Fruit fly (Drosophila melanogaster) whole organism, adult: ENCODE results near the gene Mob2.

Experiments
- CG11617 ChIP-seq: fragments of 200-800 bp; sonication (Bioruptor generic); optimal IDR thresholded peaks from 2 replicates; lab custom pipeline; 2017; ENCODE audit warnings: mild to moderate bottlenecking, missing biosample characterization, missing genetic modification reagents, missing genetic modification characterization
- CG12768 ChIP-seq: fragments of 200-800 bp; sonication (Bioruptor generic); optimal IDR thresholded peaks from 2 replicates; lab custom pipeline; 2017; ENCODE audit warnings: missing biosample characterization, missing genetic modification characterization, mild to moderate bottlenecking, moderate library complexity, missing genetic modification reagents
- CG14711 ChIP-seq: fragments of 200-800 bp; sonication (Bioruptor generic); optimal IDR thresholded peaks from 2 replicates; lab custom pipeline; 2018; ENCODE audit warnings: missing biosample characterization, mild to moderate bottlenecking, missing genetic modification characterization, moderate library complexity
- CG1620 ChIP-seq: fragments of 200-800 bp; sonication (Bioruptor generic); optimal IDR thresholded peaks from 2 replicates; lab custom pipeline; 2016; ENCODE audit warnings: missing biosample characterization, missing genetic modification characterization
- CG33017 ChIP-seq: fragments of 200-800 bp; sonication (Bioruptor generic); optimal IDR thresholded peaks from 2 replicates; lab custom pipeline; 2018; ENCODE audit warnings: missing biosample characterization, mild to moderate bottlenecking, missing genetic modification characterization, moderate library complexity
- CG5204 ChIP-seq: fragments of 200-800 bp; sonication (Bioruptor generic); optimal IDR thresholded peaks from 2 replicates; lab custom pipeline; 2016; ENCODE audit warnings: missing biosample characterization, missing genetic modification characterization
- CG7045 ChIP-seq: fragments of 200-800 bp; sonication (Bioruptor generic); optimal IDR thresholded peaks from 2 replicates; lab custom pipeline; 2017; ENCODE audit warnings: missing biosample characterization, mild to moderate bottlenecking, missing genetic modification characterization
- CG7101 ChIP-seq: fragments of 200-800 bp; sonication (Bioruptor generic); optimal IDR thresholded peaks from 2 replicates; lab custom pipeline; 2018; ENCODE audit warnings: missing biosample characterization, mild to moderate bottlenecking, missing genetic modification characterization, moderate library complexity
- Clk ChIP-seq: fragments of 200-800 bp; sonication (Bioruptor generic); optimal IDR thresholded peaks from 2 replicates; lab custom pipeline; 2017; ENCODE audit warnings: missing biosample characterization, missing genetic modification characterization
- Crg-1 ChIP-seq: fragments of 200-800 bp; sonication (Bioruptor generic); optimal IDR thresholded peaks from 2 replicates; lab custom pipeline; 2016; ENCODE audit warnings: missing biosample characterization, missing genetic modification characterization
- Hr96 ChIP-seq: fragments of 200-800 bp; sonication (Bioruptor generic); optimal IDR thresholded peaks from 2 replicates; lab custom pipeline; 2016; ENCODE audit warnings: missing biosample characterization, missing genetic modification characterization
- Mnt ChIP-seq: fragments of 200-800 bp; sonication (Bioruptor generic); optimal IDR thresholded peaks from 2 replicates; lab custom pipeline; 2016; ENCODE audit warnings: missing biosample characterization, mild to moderate bottlenecking, missing genetic modification characterization
- bab1 ChIP-seq: fragments of 200-800 bp; sonication (Bioruptor generic); optimal IDR thresholded peaks from 3 replicates; lab custom pipeline; 2019; ENCODE audit warnings: missing biosample characterization, mild to moderate bottlenecking, missing genetic modification characterization, moderate library complexity
- cic ChIP-seq: fragments of 200-800 bp; sonication (Bioruptor generic); optimal IDR thresholded peaks from 2 replicates; lab custom pipeline; 2017; ENCODE audit warnings: missing biosample characterization, mild to moderate bottlenecking, missing genetic modification characterization, moderate library complexity
- cnc ChIP-seq, 2 experiments: fragments of >200 bp; optimal IDR thresholded peaks; 2 replicates each; lab custom pipeline; 2017
- kay ChIP-seq: fragments of 200-800 bp; sonication (Bioruptor generic); peaks from one replicate; lab custom pipeline; 2016; ENCODE audit warnings: missing biosample characterization, missing genetic modification characterization, borderline replicate concordance
- ovo ChIP-seq: fragments of 200-800 bp; sonication (Bioruptor generic); optimal IDR thresholded peaks from 2 replicates; lab custom pipeline; 2016; ENCODE audit warnings: missing biosample characterization, missing genetic modification characterization
- pad ChIP-seq: fragments of 200-800 bp; sonication (Bioruptor generic); optimal IDR thresholded peaks from 3 replicates; lab custom pipeline; 2017; ENCODE audit warnings: missing biosample characterization, missing genetic modification characterization, mild to moderate bottlenecking, moderate library complexity, missing genetic modification reagents
- tj ChIP-seq: fragments of 200-800 bp; sonication (Bioruptor generic); optimal IDR thresholded peaks from 3 replicates; lab custom pipeline; 2017; ENCODE audit warnings: missing biosample characterization, mild to moderate bottlenecking, missing genetic modification characterization, moderate library complexity
- toe ChIP-seq: fragments of 200-800 bp; sonication (Bioruptor generic); optimal IDR thresholded peaks from 2 replicates; lab custom pipeline; 2016; ENCODE audit warnings: missing biosample characterization, missing genetic modification characterization

Mob2 gene

dm6 chr3L:11599965-11600420 lies 38.0 kb upstream of the Mob2 start, which contains the start of the genes CG14137 and CG46394:
TSS of gene CG14137 (minus strand) at chr3L:11600065.
TSS of gene CG46394 (plus strand) at chr3L:11600370.
- TF ChIP-seq cnc (optimal IDR thresholded peaks at IDR 0.05; lab: Kevin White, UChicago), result no peak
- TF ChIP-seq CG14711 (tag; lab: Kevin White, UChicago), result no peak
- TF ChIP-seq CG1620 (GFP tag; lab: Kevin White, UChicago), result no peak
- TF ChIP-seq Mnt, result no peak
- TF ChIP-seq tj (GFP tag; lab: Kevin White, UChicago), result no peak
- no peak for TF ChIP-seq CG12768 (GFP tag; lab: Kevin White, UChicago)
- no peak for TF ChIP-seq Clk (GFP tag; lab: Kevin White, UChicago)
- no peak for TF ChIP-seq CG11617 (GFP tag; lab: Kevin White, UChicago)
- no peak for TF ChIP-seq CG33017 (tag; lab: Kevin White, UChicago)
- TF ChIP-seq CG5204 (GFP tag; lab: Kevin White, UChicago), result no peak
- TF ChIP-seq Crg-1 (GFP tag; lab: Kevin White, UChicago), result no peak
- no peak for TF ChIP-seq CG7045 (GFP tag; lab: Kevin White, UChicago)

- TF ChIP-seq tj (GFP tag; lab: Kevin White, UChicago) (peak; percentile 5), bab1 (GFP tag; lab: Kevin White, UChicago) (no peak), toe (GFP tag; lab: Kevin White, UChicago) (no peak), CG7045 (GFP tag; lab: Kevin White, UChicago) (peak; percentile 64), CG1620 (GFP tag; lab: Kevin White, UChicago) (no peak), CG5204 (GFP tag; lab: Kevin White, UChicago) (peak; percentile 14), Mnt (no peak), CG11617 (GFP tag; lab: Kevin White, UChicago) (peak; percentile 33), CG7101 (tag; lab: Kevin White, UChicago) (peak; percentile 0), cic (GFP tag; lab: Kevin White, UChicago) (no peak), Crg-1 (GFP tag; lab: Kevin White, UChicago) (no peak), pad (GFP tag; lab: Kevin White, UChicago) (no peak), CG33017 (tag; lab: Kevin White, UChicago) (peak; percentile 48), Clk (GFP tag; lab: Kevin White, UChicago) (no peak), ovo (no peak), kay (GFP tag; lab: Kevin White, UChicago) (no peak), CG14711 (tag; lab: Kevin White, UChicago) (no peak), Hr96 (GFP tag; lab: Kevin White, UChicago) (no peak), cnc (optimal IDR thresholded peaks at IDR 0.05; lab: Kevin White, UChicago) (no peak), CG12768 (GFP tag; lab: Kevin White, UChicago) (no peak)
Measured at dm6 chr3L:11599255-11599654, 37.2 kb upstream of the Mob2 start.

- TF ChIP-seq CG7101 (tag; lab: Kevin White, UChicago) (no peak), CG12768 (GFP tag; lab: Kevin White, UChicago) (no peak), kay (GFP tag; lab: Kevin White, UChicago) (no peak), cnc (optimal IDR thresholded peaks at IDR 0.05; lab: Kevin White, UChicago) (no peak), CG7045 (GFP tag; lab: Kevin White, UChicago) (no peak), tj (GFP tag; lab: Kevin White, UChicago) (no peak), CG5204 (GFP tag; lab: Kevin White, UChicago) (no peak), Crg-1 (GFP tag; lab: Kevin White, UChicago) (no peak)
Measured at dm6 chr3L:11596585-11597252, 34.7 kb upstream of the Mob2 start, which contains the start of gene CG7368. TSS of gene CG7368 (plus strand) at chr3L:11597202.

- peak; percentile 62 for TF ChIP-seq CG12768 (GFP tag; lab: Kevin White, UChicago)
- TF ChIP-seq CG33017 (tag; lab: Kevin White, UChicago), result peak; percentile 81
- peak; percentile 66 for TF ChIP-seq CG7045 (GFP tag; lab: Kevin White, UChicago)
- peak; percentile 22 for TF ChIP-seq CG11617 (GFP tag; lab: Kevin White, UChicago)
- TF ChIP-seq Clk (GFP tag; lab: Kevin White, UChicago), result no peak
- no peak for TF ChIP-seq kay (GFP tag; lab: Kevin White, UChicago)
- peak; percentile 35 for TF ChIP-seq CG7101 (tag; lab: Kevin White, UChicago)
- TF ChIP-seq CG14711 (tag; lab: Kevin White, UChicago), result peak; percentile 9
Measured at dm6 chr3L:11593778-11594177, 31.7 kb upstream of the Mob2 start.

- TF ChIP-seq CG33017 (tag; lab: Kevin White, UChicago), result no peak
- no peak for TF ChIP-seq Clk (GFP tag; lab: Kevin White, UChicago)
- TF ChIP-seq CG11617 (GFP tag; lab: Kevin White, UChicago), result no peak
- no peak for TF ChIP-seq toe (GFP tag; lab: Kevin White, UChicago)
- TF ChIP-seq cnc (optimal IDR thresholded peaks at IDR 0.05; lab: Kevin White, UChicago), result no peak
- TF ChIP-seq bab1 (GFP tag; lab: Kevin White, UChicago), result no peak
Measured at dm6 chr3L:11591803-11592202, 29.8 kb upstream of the Mob2 start.

- TF ChIP-seq Crg-1 (GFP tag; lab: Kevin White, UChicago) (no peak), CG33017 (tag; lab: Kevin White, UChicago) (no peak), tj (GFP tag; lab: Kevin White, UChicago) (no peak), Hr96 (GFP tag; lab: Kevin White, UChicago) (no peak), CG7045 (GFP tag; lab: Kevin White, UChicago) (no peak), toe (GFP tag; lab: Kevin White, UChicago) (no peak), Clk (GFP tag; lab: Kevin White, UChicago) (no peak), CG14711 (tag; lab: Kevin White, UChicago) (no peak), CG1620 (GFP tag; lab: Kevin White, UChicago) (no peak)
Measured at dm6 chr3L:11591131-11591530, 29.1 kb upstream of the Mob2 start, which contains the start of gene CG33268. TSS of gene CG33268 (minus strand) at chr3L:11591231.
